Worm (Caenorhabditis elegans) whole organism, late embryonic: Measurements from ENCODE around the gene rgs-7.

Experiments used
- C38D4.7 ChIP-seq: fragments of 200-800 bp; sonication (Bioruptor generic); optimal IDR thresholded peaks from 2 replicates; lab custom pipeline; 2018; ENCODE audit warnings: mild to moderate bottlenecking, missing genetic modification characterization, moderate library complexity, missing compliant biosample characterization
- K02D7.2 ChIP-seq: sonication (generic microtip); optimal IDR thresholded peaks from 2 replicates; lab custom pipeline; 2017; ENCODE audit warnings: mild to moderate bottlenecking, missing genetic modification characterization, missing compliant biosample characterization
- T23F11.4 ChIP-seq: fragments of 200-800 bp; sonication (Bioruptor generic); optimal IDR thresholded peaks from 2 replicates; lab custom pipeline; 2018; ENCODE audit warnings: mild to moderate bottlenecking, missing genetic modification characterization, missing compliant biosample characterization
- ahr-1 ChIP-seq: sonication (generic microtip); optimal IDR thresholded peaks from 2 replicates; lab custom pipeline; 2016; ENCODE audit warnings: missing genetic modification characterization, missing compliant biosample characterization
- ama-1 ChIP-seq: fragments of 150-350 bp; optimal IDR thresholded peaks from 2 replicates; lab custom pipeline; 2014
- ceh-14 ChIP-seq: sonication (generic microtip); optimal IDR thresholded peaks from 2 replicates; lab custom pipeline; 2016; ENCODE audit warnings: missing genotype, missing genetic modification characterization, missing compliant biosample characterization
- ceh-18 ChIP-seq: sonication (generic microtip); optimal IDR thresholded peaks from 2 replicates; lab custom pipeline; 2016; ENCODE audit warnings: missing genetic modification characterization, missing compliant biosample characterization
- ceh-22 ChIP-seq: sonication (generic microtip); optimal IDR thresholded peaks from 2 replicates; lab custom pipeline; 2017; ENCODE audit warnings: missing biosample characterization, missing genetic modification characterization
- ceh-30 ChIP-seq: fragments of 150-350 bp; optimal IDR thresholded peaks from 2 replicates; lab custom pipeline; 2014; ENCODE audit warnings: missing biosample characterization, missing genetic modification characterization
- ceh-31 ChIP-seq: sonication (generic microtip); optimal IDR thresholded peaks from 2 replicates; lab custom pipeline; 2016; ENCODE audit warnings: missing genetic modification characterization, missing compliant biosample characterization
- ceh-34 ChIP-seq: sonication (generic microtip); optimal IDR thresholded peaks from 2 replicates; lab custom pipeline; 2016; ENCODE audit warnings: mild to moderate bottlenecking, missing genetic modification characterization, missing compliant biosample characterization
- ceh-45 ChIP-seq: fragments of 200-800 bp; sonication (Bioruptor generic); IDR thresholded peaks from 2 replicates; pipeline ENCODE4 v1.3.6; 2022; ENCODE audit warnings: missing genetic modification reagents, missing genetic modification characterization, missing compliant biosample characterization
- ceh-6 ChIP-seq: fragments of 200-800 bp; sonication (Bioruptor generic); optimal IDR thresholded peaks from 2 replicates; lab custom pipeline; 2018; ENCODE audit warnings: mild to moderate bottlenecking, missing genetic modification characterization, missing compliant biosample characterization
- ceh-9 ChIP-seq: sonication (generic microtip); optimal IDR thresholded peaks from 2 replicates; lab custom pipeline; 2016; ENCODE audit warnings: mild to moderate bottlenecking, missing genetic modification characterization, inconsistent platforms, missing compliant biosample characterization
- che-1 ChIP-seq: sonication (generic microtip); optimal IDR thresholded peaks from 2 replicates; lab custom pipeline; 2016; ENCODE audit warnings: mild to moderate bottlenecking, missing genetic modification characterization, missing compliant biosample characterization
- elt-2 ChIP-seq: sonication (generic microtip); optimal IDR thresholded peaks from 2 replicates; lab custom pipeline; 2016; ENCODE audit warnings: missing genetic modification reagents, missing genetic modification characterization, missing compliant biosample characterization
- elt-4 ChIP-seq: sonication (generic microtip); optimal IDR thresholded peaks from 2 replicates; lab custom pipeline; 2016; ENCODE audit warnings: missing genetic modification characterization, missing compliant biosample characterization
- eyg-1 ChIP-seq: sonication (generic microtip); optimal IDR thresholded peaks from 2 replicates; lab custom pipeline; 2016; ENCODE audit warnings: missing genotype, missing genetic modification characterization, missing compliant biosample characterization
- gmeb-2 ChIP-seq: sonication (generic microtip); optimal IDR thresholded peaks from 2 replicates; lab custom pipeline; 2016; ENCODE audit warnings: missing genetic modification characterization, inconsistent platforms, missing compliant biosample characterization
- hlh-13 ChIP-seq: fragments of 200-800 bp; sonication (Bioruptor generic); optimal IDR thresholded peaks from 2 replicates; lab custom pipeline; 2018; ENCODE audit warnings: mild to moderate bottlenecking, missing genetic modification characterization, missing compliant biosample characterization
- hlh-30 ChIP-seq: sonication (generic microtip); optimal IDR thresholded peaks from 2 replicates; lab custom pipeline; 2017; ENCODE audit warnings: antibody characterized with exemption, missing genetic modification characterization, missing compliant biosample characterization; ENCODE audit not compliant: insufficient read depth
- hlh-6 ChIP-seq: sonication (generic microtip); optimal IDR thresholded peaks from 2 replicates; lab custom pipeline; 2016; ENCODE audit warnings: missing genotype, missing genetic modification characterization, missing compliant biosample characterization
- hlh-8 ChIP-seq: sonication (generic microtip); optimal IDR thresholded peaks from 2 replicates; lab custom pipeline; 2016; ENCODE audit warnings: missing genotype, missing genetic modification characterization, missing compliant biosample characterization
- lim-6 ChIP-seq: sonication (generic microtip); optimal IDR thresholded peaks from 2 replicates; lab custom pipeline; 2016; ENCODE audit warnings: missing genetic modification characterization, missing compliant biosample characterization
- madf-2 ChIP-seq: sonication (generic microtip); optimal IDR thresholded peaks from 2 replicates; lab custom pipeline; 2017; ENCODE audit warnings: missing genetic modification characterization, missing compliant biosample characterization
- nfya-1 ChIP-seq: sonication (generic microtip); optimal IDR thresholded peaks from 2 replicates; lab custom pipeline; 2017; ENCODE audit warnings: missing genetic modification characterization, mild to moderate bottlenecking, missing compliant biosample characterization, antibody characterized with exemption, moderate library complexity
- nhr-232 ChIP-seq: sonication (generic microtip); optimal IDR thresholded peaks from 2 replicates; lab custom pipeline; 2016; ENCODE audit warnings: missing genetic modification characterization, missing compliant biosample characterization
- npax-4 ChIP-seq: sonication (generic microtip); optimal IDR thresholded peaks from 2 replicates; lab custom pipeline; 2016; ENCODE audit warnings: missing genetic modification characterization, missing compliant biosample characterization
- odd-2 ChIP-seq: sonication (generic microtip); optimal IDR thresholded peaks from 2 replicates; lab custom pipeline; 2017; ENCODE audit warnings: antibody characterized with exemption, mild to moderate bottlenecking, missing genetic modification characterization, missing compliant biosample characterization
- pag-3 ChIP-seq: sonication (generic microtip); optimal IDR thresholded peaks from 2 replicates; lab custom pipeline; 2016; ENCODE audit warnings: missing compliant biosample characterization, missing genetic modification characterization, borderline replicate concordance
- pat-9 ChIP-seq: fragments of 200-800 bp; sonication (Bioruptor generic); optimal IDR thresholded peaks from 2 replicates; lab custom pipeline; 2018; ENCODE audit warnings: mild to moderate bottlenecking, missing genetic modification characterization, moderate library complexity, missing compliant biosample characterization
- pha-2 ChIP-seq: sonication (generic microtip); optimal IDR thresholded peaks from 2 replicates; lab custom pipeline; 2017; ENCODE audit warnings: mild to moderate bottlenecking, missing genetic modification characterization, missing compliant biosample characterization
- pqm-1 ChIP-seq: sonication (generic microtip); optimal IDR thresholded peaks from 2 replicates; lab custom pipeline; 2016; ENCODE audit warnings: missing genetic modification characterization, missing compliant biosample characterization
- pros-1 ChIP-seq: fragments of 150-350 bp; optimal IDR thresholded peaks from 2 replicates; lab custom pipeline; 2014; ENCODE audit warnings: missing biosample characterization, missing genetic modification reagents, missing genetic modification characterization
- rnt-1 ChIP-seq: sonication (generic microtip); optimal IDR thresholded peaks from 2 replicates; lab custom pipeline; 2016; ENCODE audit warnings: missing genetic modification characterization, missing compliant biosample characterization
- sox-4 ChIP-seq: sonication (generic microtip); optimal IDR thresholded peaks from 2 replicates; lab custom pipeline; 2017; ENCODE audit warnings: mild to moderate bottlenecking, missing genetic modification characterization, inconsistent platforms, missing compliant biosample characterization
- tbx-2 ChIP-seq: sonication (generic microtip); optimal IDR thresholded peaks from 2 replicates; lab custom pipeline; 2016; ENCODE audit warnings: missing genetic modification characterization, missing compliant biosample characterization
- tbx-7 ChIP-seq: sonication (generic microtip); optimal IDR thresholded peaks from 2 replicates; lab custom pipeline; 2016; ENCODE audit warnings: missing genotype, missing genetic modification characterization, missing compliant biosample characterization
- unc-42 ChIP-seq: sonication (generic microtip); optimal IDR thresholded peaks from 2 replicates; lab custom pipeline; 2016; ENCODE audit warnings: missing genotype, missing genetic modification characterization, missing compliant biosample characterization
- unc-55 ChIP-seq: sonication (generic microtip); optimal IDR thresholded peaks from 2 replicates; lab custom pipeline; 2017; ENCODE audit warnings: missing biosample characterization, missing genetic modification reagents, missing genetic modification characterization
- zip-5 ChIP-seq: sonication (generic microtip); optimal IDR thresholded peaks from 2 replicates; lab custom pipeline; 2016; ENCODE audit warnings: missing genetic modification characterization, missing compliant biosample characterization
- ztf-16 ChIP-seq: sonication (generic microtip); optimal IDR thresholded peaks from 2 replicates; lab custom pipeline; 2017; ENCODE audit warnings: missing genetic modification characterization, missing compliant biosample characterization

The rgs-7 gene

DNA sequence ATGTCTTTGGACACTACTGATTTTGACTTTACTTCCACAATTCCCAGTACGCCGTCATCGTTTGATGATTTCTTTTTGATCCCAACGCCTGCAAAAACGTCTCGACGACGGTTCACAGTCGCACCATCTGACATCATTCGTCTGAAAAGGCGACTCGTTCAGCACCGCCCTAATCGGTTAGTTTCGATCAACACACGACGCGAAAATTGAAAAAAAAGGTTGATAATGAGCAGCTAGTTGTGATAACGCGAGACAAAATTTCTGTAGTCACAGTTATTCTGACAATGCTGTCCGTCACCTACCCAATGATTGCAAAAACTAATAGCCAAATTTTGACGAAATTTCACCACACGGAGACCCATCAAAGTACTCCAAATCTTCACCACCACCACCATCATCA, 13.6 kb downstream of the rgs-7 start:
- TF ChIP-seq hlh-13, result no peak
- no peak for TF ChIP-seq C38D4.7
- no peak for TF ChIP-seq madf-2 (tag; lab: Kevin White, UChicago)
- TF ChIP-seq tbx-2 (tag; lab: Kevin White, UChicago), result no peak
- no peak for TF ChIP-seq ceh-14
- TF ChIP-seq zip-5, result no peak
- TF ChIP-seq odd-2 (tag; lab: Kevin White, UChicago), result no peak
- TF ChIP-seq ama-1 (lab: Kevin White, UChicago), result no peak
- no peak for TF ChIP-seq pat-9
- TF ChIP-seq hlh-30, result no peak
- no peak for TF ChIP-seq ceh-45
- TF ChIP-seq npax-4 (tag; lab: Kevin White, UChicago), result no peak
- TF ChIP-seq gmeb-2, result no peak

DNA sequence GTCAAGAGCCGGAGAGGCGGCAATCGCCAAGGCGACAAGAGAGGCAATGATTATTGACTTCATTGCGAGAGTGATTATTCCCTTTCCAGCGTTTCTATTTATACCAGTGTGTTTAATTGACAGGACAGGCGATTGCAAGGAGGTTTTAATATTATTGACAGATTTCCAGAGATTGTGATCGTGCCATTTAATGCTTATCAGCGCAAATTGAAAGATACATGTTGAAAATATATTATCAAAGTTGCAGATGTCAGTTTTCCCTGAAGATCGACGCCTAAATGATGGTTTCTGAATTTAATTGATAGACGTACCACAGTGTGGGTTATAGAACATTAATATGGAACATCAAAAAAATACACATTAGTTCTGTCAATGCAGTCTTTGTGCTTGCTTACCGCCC, 21.6 kb downstream of the rgs-7 start, which contains the start of gene vit-4:
Gene vit-4 (minus strand): TSS at position 63 of the 400 bp plus-strand sequence.
- TF ChIP-seq nhr-232 (no peak), madf-2 (tag; lab: Kevin White, UChicago) (no peak), ceh-9 (tag; lab: Kevin White, UChicago) (no peak), pqm-1 (tag; lab: Kevin White, UChicago) (no peak), K02D7.2 (tag; lab: Kevin White, UChicago) (no peak), ceh-45 (no peak), rnt-1 (tag; lab: Kevin White, UChicago) (no peak), pag-3 (tag; lab: Kevin White, UChicago) (no peak), tbx-2 (tag; lab: Kevin White, UChicago) (no peak), hlh-8 (tag; lab: Kevin White, UChicago) (no peak), elt-2 (tag; lab: Kevin White, UChicago) (no peak), T23F11.4 (GFP tag; lab: Kevin White, UChicago) (no peak), unc-55 (GFP tag; lab: Kevin White, UChicago) (no peak), eyg-1 (tag; lab: Kevin White, UChicago) (no peak), ztf-16 (no peak), ceh-30 (no peak), elt-4 (tag; lab: Kevin White, UChicago) (no peak), nfya-1 (tag; lab: Kevin White, UChicago) (no peak)

ce11 chrX:3566856-3567255, 24.5 kb downstream of the rgs-7 start:
- TF ChIP-seq che-1 (tag; lab: Kevin White, UChicago), result no peak
- TF ChIP-seq tbx-7 (tag; lab: Kevin White, UChicago), result no peak
- TF ChIP-seq unc-55 (GFP tag; lab: Kevin White, UChicago), result no peak
- no peak for TF ChIP-seq ceh-22 (tag; lab: Kevin White, UChicago)
- TF ChIP-seq ceh-14, result no peak
- TF ChIP-seq gmeb-2, result no peak
- no peak for TF ChIP-seq rnt-1 (tag; lab: Kevin White, UChicago)
- TF ChIP-seq ceh-18 (tag; lab: Kevin White, UChicago), result no peak
- TF ChIP-seq nhr-232, result no peak
- TF ChIP-seq lim-6, result no peak
- TF ChIP-seq sox-4 (tag; lab: Kevin White, UChicago), result no peak
- no peak for TF ChIP-seq ceh-34
- TF ChIP-seq ahr-1 (tag; lab: Kevin White, UChicago), result no peak
- no peak for TF ChIP-seq pros-1 (tag; lab: Kevin White, UChicago)
- TF ChIP-seq ceh-45, result no peak
- TF ChIP-seq ceh-6 (GFP tag; lab: Kevin White, UChicago), result no peak
- no peak for TF ChIP-seq unc-42 (tag; lab: Kevin White, UChicago)
- TF ChIP-seq eyg-1 (tag; lab: Kevin White, UChicago), result no peak

- TF ChIP-seq pag-3 (tag; lab: Kevin White, UChicago), result no peak
- no peak for TF ChIP-seq K02D7.2 (tag; lab: Kevin White, UChicago)
- TF ChIP-seq ceh-31 (tag; lab: Kevin White, UChicago), result no peak
- no peak for TF ChIP-seq hlh-6 (tag; lab: Kevin White, UChicago)
- no peak for TF ChIP-seq hlh-8 (tag; lab: Kevin White, UChicago)
- TF ChIP-seq elt-4 (tag; lab: Kevin White, UChicago), result no peak
- TF ChIP-seq nfya-1 (tag; lab: Kevin White, UChicago), result no peak
- TF ChIP-seq npax-4 (tag; lab: Kevin White, UChicago), result no peak
- TF ChIP-seq pha-2 (tag; lab: Kevin White, UChicago), result no peak
- TF ChIP-seq odd-2 (tag; lab: Kevin White, UChicago), result no peak
Observed at ce11 chrX:3572490-3572889, 30.1 kb downstream of the rgs-7 start, which contains the start of gene vit-3. Gene vit-3, minus strand, starts transcription at chrX:3572549.
